Worm (Caenorhabditis elegans): ENCODE data around the gene mig-2.

The mig-2 gene

ce11 chrX:11548308-11548707, at the start of gene mig-2:
Gene mig-2 (plus strand): TSS chrX:11548608.
- TF ChIP-seq sem-2 (GFP tag; optimal IDR thresholded peaks at IDR 0.05) (no peak), nhr-12 (tag; optimal IDR thresholded peaks at IDR 0.05) (no peak), elt-1 (tag; optimal IDR thresholded peaks at IDR 0.05; ENCODE audit: borderline replicate concordance, insufficient read depth) (no peak), blmp-1 (tag; optimal IDR thresholded peaks at IDR 0.05) (no peak), unc-120 (tag; optimal IDR thresholded peaks at IDR 0.05; ENCODE audit: poor library complexity, severe bottlenecking) (no peak), mep-1 (tag; optimal IDR thresholded peaks at IDR 0.05) (no peak), lsy-2 (tag; optimal IDR thresholded peaks at IDR 0.05) (no peak), ztf-11 (tag; optimal IDR thresholded peaks at IDR 0.05) (no peak), ceh-39 (tag; optimal IDR thresholded peaks at IDR 0.05) (no peak), mab-5 (tag; optimal IDR thresholded peaks at IDR 0.05) (no peak), nhr-28 (tag; optimal IDR thresholded peaks at IDR 0.05) (no peak), snpc-4 (tag; optimal IDR thresholded peaks at IDR 0.05) (no peak), M03D4.4 (tag; optimal IDR thresholded peaks at IDR 0.05) (no peak), ceh-43 (GFP tag; optimal IDR thresholded peaks at IDR 0.05) (no peak), cnd-1 (tag; optimal IDR thresholded peaks at IDR 0.05) (no peak), lin-32 (GFP tag; optimal IDR thresholded peaks at IDR 0.05) (no peak), sptf-1 (tag; optimal IDR thresholded peaks at IDR 0.05) (no peak), ham-2 (GFP tag; optimal IDR thresholded peaks at IDR 0.05) (no peak)

ce11 chrX:11498871-11499270, 49.5 kb upstream of the mig-2 start:
- TF ChIP-seq unc-120 (tag; optimal IDR thresholded peaks at IDR 0.05; ENCODE audit: poor library complexity, severe bottlenecking) (no peak), M03D4.4 (tag; optimal IDR thresholded peaks at IDR 0.05) (no peak), ceh-43 (GFP tag; optimal IDR thresholded peaks at IDR 0.05) (no peak), sptf-1 (tag; optimal IDR thresholded peaks at IDR 0.05) (no peak), mep-1 (tag; optimal IDR thresholded peaks at IDR 0.05) (no peak), nhr-28 (tag; optimal IDR thresholded peaks at IDR 0.05) (no peak), pha-4 (tag; optimal IDR thresholded peaks at IDR 0.05) (no peak), unc-39 (tag; optimal IDR thresholded peaks at IDR 0.05) (no peak), nhr-76 (tag; optimal IDR thresholded peaks at IDR 0.05) (no peak), nhr-237 (tag; optimal IDR thresholded peaks at IDR 0.05) (no peak), flh-1 (GFP tag; optimal IDR thresholded peaks at IDR 0.05) (no peak), snpc-4 (tag; optimal IDR thresholded peaks at IDR 0.05) (no peak), ces-1 (GFP tag; optimal IDR thresholded peaks at IDR 0.05) (no peak), ztf-11 (tag; optimal IDR thresholded peaks at IDR 0.05) (no peak)

ce11 chrX:11499738-11500137, 48.7 kb upstream of the mig-2 start, which contains the start of gene T25C12.3:
Gene T25C12.3 (minus strand): TSS chrX:11499999.
- TF ChIP-seq unc-120 (tag; optimal IDR thresholded peaks at IDR 0.05; ENCODE audit: poor library complexity, severe bottlenecking) (no peak), snpc-4 (tag; optimal IDR thresholded peaks at IDR 0.05) (no peak), hlh-1 (tag; optimal IDR thresholded peaks at IDR 0.05) (no peak)

ce11 chrX:11500589-11500988, 47.8 kb upstream of the mig-2 start:
- TF ChIP-seq ztf-11 (tag; optimal IDR thresholded peaks at IDR 0.05) (no peak), cnd-1 (tag; optimal IDR thresholded peaks at IDR 0.05) (no peak), lin-32 (GFP tag; optimal IDR thresholded peaks at IDR 0.05) (no peak), nhr-2 (tag; optimal IDR thresholded peaks at IDR 0.05) (no peak), sem-2 (GFP tag; optimal IDR thresholded peaks at IDR 0.05) (no peak), sptf-1 (tag; optimal IDR thresholded peaks at IDR 0.05) (no peak), unc-62 (GFP tag; optimal IDR thresholded peaks at IDR 0.05) (no peak), nhr-12 (tag; optimal IDR thresholded peaks at IDR 0.05) (no peak), zip-8 (tag; optimal IDR thresholded peaks at IDR 0.05) (no peak), mab-5 (tag; optimal IDR thresholded peaks at IDR 0.05) (no peak), ceh-43 (GFP tag; optimal IDR thresholded peaks at IDR 0.05) (no peak), nhr-237 (tag; optimal IDR thresholded peaks at IDR 0.05) (no peak), nhr-76 (tag; optimal IDR thresholded peaks at IDR 0.05) (no peak), pha-4 (tag; optimal IDR thresholded peaks at IDR 0.05) (no peak), lin-13 (tag; optimal IDR thresholded peaks at IDR 0.05) (no peak), ceh-83 (GFP tag; optimal IDR thresholded peaks at IDR 0.05) (no peak)

- TF ChIP-seq hlh-1 (tag; optimal IDR thresholded peaks at IDR 0.05) = no peak
These were observed 46.4 kb upstream of the mig-2 start, which contains the start of gene F29G6.1 for ce11 chrX:11501967-11502366. Gene F29G6.1 (plus strand): TSS chrX:11502267.

- TF ChIP-seq drap-1 (GFP tag; optimal IDR thresholded peaks at IDR 0.05) (no peak), lin-13 (tag; optimal IDR thresholded peaks at IDR 0.05) (no peak), sem-2 (GFP tag; optimal IDR thresholded peaks at IDR 0.05) (no peak), ceh-43 (GFP tag; optimal IDR thresholded peaks at IDR 0.05) (no peak), elt-1 (tag; optimal IDR thresholded peaks at IDR 0.05; ENCODE audit: borderline replicate concordance, insufficient read depth) (no peak), mab-5 (tag; optimal IDR thresholded peaks at IDR 0.05) (no peak), lin-32 (GFP tag; optimal IDR thresholded peaks at IDR 0.05) (no peak), ztf-11 (tag; optimal IDR thresholded peaks at IDR 0.05) (no peak), nhr-76 (tag; optimal IDR thresholded peaks at IDR 0.05) (no peak), snpc-4 (tag; optimal IDR thresholded peaks at IDR 0.05) (no peak), tbx-8 (GFP tag; optimal IDR thresholded peaks at IDR 0.05) (no peak), cnd-1 (tag; optimal IDR thresholded peaks at IDR 0.05) (no peak)
These were observed 40.6 kb upstream of the mig-2 start for ce11 chrX:11507836-11508235.
